Worm (Caenorhabditis elegans): ENCODE results near the gene T01G5.8.
"Not testable (repeated sequence)": the region's sequence is repeated elsewhere in the genome, so short reads cannot be mapped to it uniquely, and the experiment has no call there.

T01G5.8 gene

DNA sequence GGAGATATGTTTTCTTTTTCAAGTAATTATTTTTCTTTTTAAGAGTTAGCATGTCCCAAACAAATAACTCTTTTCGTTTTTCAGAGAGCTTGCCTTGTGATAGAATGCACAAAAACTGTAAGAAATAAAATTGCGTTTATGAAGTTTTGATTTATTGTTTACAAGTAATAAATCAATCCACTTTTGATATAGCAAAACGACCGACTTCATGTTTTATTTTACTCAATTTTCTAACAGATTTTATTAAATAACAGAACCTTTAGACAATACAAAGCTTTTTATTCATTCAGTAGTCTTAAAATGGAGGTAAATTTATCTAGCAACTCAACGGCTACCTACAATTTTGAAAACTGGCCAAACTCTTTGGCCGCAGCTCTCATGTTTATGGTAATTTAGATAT lies 21.3 kb upstream of the T01G5.8 start, which contains the start of gene srx-78:
TSS of gene srx-78 (plus strand) at position 301 of the 400 bp plus-strand sequence.
- TF ChIP-seq crh-2 (tag; optimal IDR thresholded peaks at IDR 0.05) (no peak), ztf-4 (tag; optimal IDR thresholded peaks at IDR 0.05) (no peak), nhr-21 (tag; optimal IDR thresholded peaks at IDR 0.05) (no peak), lin-39 (tag; optimal IDR thresholded peaks at IDR 0.05) (no peak), aly-2 (tag; optimal IDR thresholded peaks at IDR 0.05) (no peak), ama-1 (optimal IDR thresholded peaks at IDR 0.05) (no peak), lin-11 (tag; optimal IDR thresholded peaks at IDR 0.05) (no peak), dmd-4 (tag; optimal IDR thresholded peaks at IDR 0.05) (no peak)

DNA sequence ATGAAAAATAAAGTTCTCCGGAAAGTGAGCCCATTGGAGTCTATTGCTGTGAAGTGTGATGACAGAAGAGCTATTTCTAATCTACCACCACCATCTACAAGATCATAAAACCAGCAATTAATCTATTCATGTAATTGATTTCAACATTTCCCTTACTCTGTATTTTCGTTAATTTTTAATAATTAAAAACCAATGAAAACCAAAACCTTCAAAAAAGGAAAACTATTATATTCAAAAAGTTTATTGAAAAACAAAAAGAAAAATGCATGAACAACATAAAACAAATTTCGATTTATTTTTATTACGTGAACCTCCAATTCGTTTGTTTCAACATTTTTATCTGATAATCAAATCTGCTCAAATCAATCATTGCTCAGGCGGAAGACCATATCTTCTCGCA lies 16.6 kb upstream of the T01G5.8 start, which contains the start of gene C01G10.1:
TSS of gene C01G10.1 (plus strand) at position 301 of the 400 bp plus-strand sequence.
- TF ChIP-seq nhr-25 (tag; optimal IDR thresholded peaks at IDR 0.05) (no peak), elt-3 (tag; optimal IDR thresholded peaks at IDR 0.05) (no peak)

DNA sequence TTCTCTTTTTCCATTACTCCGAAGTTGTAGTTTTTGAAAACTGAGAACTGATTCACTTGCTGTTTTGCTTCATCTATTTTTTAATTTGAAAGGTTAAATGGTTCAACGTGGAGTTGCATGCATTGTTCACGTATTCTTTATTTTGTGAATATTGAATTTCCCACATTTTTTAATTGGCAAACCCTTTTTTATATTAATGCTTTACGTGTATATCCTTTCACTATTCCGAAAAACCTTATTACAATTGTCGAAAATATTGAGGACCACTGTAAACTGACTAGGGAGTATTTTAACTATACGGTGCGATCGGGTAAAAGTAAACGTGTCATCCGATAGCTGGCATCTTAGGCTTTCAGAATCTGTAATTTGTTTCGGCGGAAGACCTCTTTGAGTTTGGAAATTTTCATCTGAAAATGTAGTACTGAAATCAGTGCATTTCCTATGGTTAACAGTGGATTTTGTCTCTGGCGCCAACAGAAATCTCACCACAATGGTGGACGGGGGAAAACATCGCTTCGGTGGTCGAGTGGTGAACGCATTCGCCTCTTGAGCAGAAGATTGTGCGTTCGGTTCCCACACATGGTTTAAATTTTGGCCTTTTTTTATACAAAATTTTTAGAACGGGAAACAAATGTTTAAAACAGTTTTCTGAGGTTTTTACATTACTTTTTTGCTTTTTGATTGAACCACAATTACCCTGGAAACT lies 10.0 kb upstream of the T01G5.8 start, which contains the start of gene C01G10.14:
TSS of gene C01G10.14 (minus strand) at position 51 of the 706 bp plus-strand sequence.
- not testable (repeated sequence) for TF ChIP-seq mab-5, elt-1, crh-2 (tag; optimal IDR thresholded peaks at IDR 0.05)

DNA sequence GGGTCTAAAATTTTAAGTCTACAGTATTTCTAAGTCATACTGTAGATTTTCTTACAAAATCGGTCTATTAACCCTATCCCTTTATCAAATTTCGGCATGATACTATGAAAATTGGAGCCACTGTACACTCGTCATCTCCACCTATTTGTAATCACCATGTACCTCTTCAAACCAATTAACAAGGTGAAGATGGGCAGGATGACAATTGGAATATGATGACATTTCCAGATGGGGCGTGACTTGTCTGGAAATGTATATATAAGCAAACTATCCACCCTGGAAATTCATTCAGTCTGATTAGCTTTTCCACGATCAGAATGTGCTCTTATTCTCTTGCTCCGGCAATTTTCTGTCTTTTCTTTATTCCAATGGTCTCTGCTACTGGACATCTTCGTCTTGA lies 6.8 kb upstream of the T01G5.8 start, which contains the start of gene Y75B12A.2:
TSS of gene Y75B12A.2 (plus strand) at position 301 of the 400 bp plus-strand sequence.
- no peak for TF ChIP-seq skn-1 (tag; optimal IDR thresholded peaks at IDR 0.05)
- TF ChIP-seq nhr-21 (tag; optimal IDR thresholded peaks at IDR 0.05) = no peak
- no peak for TF ChIP-seq nhr-129 (tag; optimal IDR thresholded peaks at IDR 0.05)
- no peak for TF ChIP-seq R02D3.7 (tag; optimal IDR thresholded peaks at IDR 0.05)

DNA sequence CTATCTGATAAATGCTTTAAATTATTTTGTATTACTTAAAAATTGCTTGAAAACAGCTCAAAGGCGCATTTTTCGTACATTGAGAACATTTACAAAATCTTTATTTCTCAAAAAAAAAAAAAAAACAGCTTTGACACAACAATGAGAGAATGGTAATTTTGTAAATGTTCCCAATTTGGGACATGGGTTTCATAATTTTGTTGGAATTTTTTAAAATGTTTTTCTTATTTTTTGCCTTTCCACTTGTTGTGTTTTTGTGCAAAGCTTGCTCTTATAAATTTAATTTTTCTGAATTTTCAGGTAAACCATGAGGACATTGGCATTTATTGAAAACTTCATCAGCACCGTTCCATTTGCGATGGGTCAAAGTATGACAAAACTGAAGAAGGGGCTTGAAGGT lies 4.4 kb upstream of the T01G5.8 start, which contains the start of gene T01G5.7:
TSS of gene T01G5.7 (plus strand) at position 301 of the 400 bp plus-strand sequence.
- no peak for TF ChIP-seq skn-1 (tag; optimal IDR thresholded peaks at IDR 0.05)
- no peak for TF ChIP-seq lsy-2 (tag; optimal IDR thresholded peaks at IDR 0.05)
- TF ChIP-seq nhr-21 (tag; optimal IDR thresholded peaks at IDR 0.05) = no peak
- TF ChIP-seq zag-1 (tag; optimal IDR thresholded peaks at IDR 0.05) = no peak

DNA sequence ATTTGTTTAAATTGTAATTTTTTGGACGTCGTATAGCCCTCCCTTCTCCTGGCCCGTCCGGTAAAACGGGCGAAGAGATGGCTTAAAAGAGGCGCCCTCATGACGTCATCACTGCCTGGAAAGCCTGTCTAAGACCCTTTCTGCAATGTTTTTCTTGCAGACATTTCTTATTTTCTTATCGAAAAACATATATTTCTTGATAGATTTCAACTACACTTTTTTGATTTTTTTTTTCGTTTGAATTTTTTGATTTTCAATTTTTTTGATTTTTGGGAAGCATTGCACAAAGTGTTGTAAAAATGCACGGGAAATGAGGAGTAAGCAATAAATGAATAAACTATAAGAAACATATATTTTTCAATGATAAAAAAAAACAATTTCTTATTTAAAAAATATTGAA lies 2.1 kb upstream of the T01G5.8 start, which contains the start of gene T01G5.6:
TSS of gene T01G5.6 (minus strand) at position 101 of the 400 bp plus-strand sequence.
- TF ChIP-seq nhr-21 (tag; optimal IDR thresholded peaks at IDR 0.05) (no peak), crh-2 (tag; optimal IDR thresholded peaks at IDR 0.05) (no peak), ceh-82 (tag; optimal IDR thresholded peaks at IDR 0.05) (no peak), lin-13 (GFP tag; optimal IDR thresholded peaks at IDR 0.05) (no peak), fos-1 (tag; optimal IDR thresholded peaks at IDR 0.05) (no peak), nhr-23 (tag; optimal IDR thresholded peaks at IDR 0.05) (no peak), unc-39 (tag; optimal IDR thresholded peaks at IDR 0.05) (no peak), C34F6.9 (tag; optimal IDR thresholded peaks at IDR 0.05) (no peak), skn-1 (tag; optimal IDR thresholded peaks at IDR 0.05) (no peak), F13H6.1 (tag; optimal IDR thresholded peaks at IDR 0.05) (no peak), nhr-77 (tag; optimal IDR thresholded peaks at IDR 0.05) (no peak), lsy-2 (tag; optimal IDR thresholded peaks at IDR 0.05) (no peak), sem-4 (tag; optimal IDR thresholded peaks at IDR 0.05) (no peak), ztf-1 (GFP tag; conservative IDR thresholded peaks at IDR 0.05) (no peak), nhr-129 (tag; optimal IDR thresholded peaks at IDR 0.05) (no peak)

DNA sequence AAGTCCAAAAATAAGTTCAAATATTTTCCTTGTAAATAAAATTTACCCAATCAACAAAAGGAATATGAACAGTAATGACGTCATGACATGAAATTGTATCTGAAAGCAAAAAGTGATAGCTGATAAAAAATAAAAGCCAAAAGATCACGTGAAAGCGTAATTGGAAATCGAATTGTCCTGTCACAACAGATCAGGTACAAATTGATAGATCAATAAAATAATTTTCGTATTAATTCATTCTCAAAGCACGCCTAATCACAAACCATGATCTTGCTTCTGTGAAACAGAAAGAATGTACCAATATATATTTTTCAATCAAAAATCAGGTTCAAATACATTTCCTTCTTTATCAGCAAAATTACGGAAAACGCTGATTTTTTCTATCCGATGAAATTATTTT lies 3.4 kb downstream of the T01G5.8 start, which contains the start of gene flor-1:
TSS of gene flor-1 (minus strand) at position 101 of the 400 bp plus-strand sequence.
- TF ChIP-seq egl-27 (tag; optimal IDR thresholded peaks at IDR 0.05) (no peak), crh-2 (tag; optimal IDR thresholded peaks at IDR 0.05) (no peak), nhr-6 (tag; optimal IDR thresholded peaks at IDR 0.05) (no peak), skn-1 (tag; optimal IDR thresholded peaks at IDR 0.05) (no peak), ceh-82 (tag; optimal IDR thresholded peaks at IDR 0.05) (no peak), blmp-1 (tag; optimal IDR thresholded peaks at IDR 0.05; ENCODE audit: insufficient read depth) (no peak), unc-55 (GFP tag; optimal IDR thresholded peaks at IDR 0.05) (no peak), zag-1 (tag; optimal IDR thresholded peaks at IDR 0.05) (no peak), sem-4 (tag; optimal IDR thresholded peaks at IDR 0.05) (no peak), Y55F3AM.14 (GFP tag; optimal IDR thresholded peaks at IDR 0.05) (no peak), nhr-77 (tag; optimal IDR thresholded peaks at IDR 0.05) (no peak)

Data from whole organism, L2 larva.